Fruit fly (Drosophila melanogaster) whole organism, embryonic: ENCODE measurements around the gene CG10337.

Source experiments
- C15 ChIP-seq: fragments of 200-800 bp; sonication (Bioruptor generic); IDR thresholded peaks from 3 replicates; pipeline ENCODE4 v1.3.6; 2022; ENCODE audit warnings: missing biosample characterization, missing genetic modification characterization
- CG10147 ChIP-seq: fragments of 200-800 bp; sonication (Bioruptor generic); optimal IDR thresholded peaks from 2 replicates; lab custom pipeline; 2019; ENCODE audit warnings: missing biosample characterization, mild to moderate bottlenecking, missing genetic modification characterization, moderate library complexity
- CG1024 ChIP-seq: fragments of 200-800 bp; sonication (Bioruptor generic); IDR thresholded peaks from 2 replicates; pipeline ENCODE4 v1.3.6; 2022; ENCODE audit warnings: missing biosample characterization, missing genetic modification characterization
- CG10565 ChIP-seq: fragments of 200-800 bp; sonication (Bioruptor generic); optimal IDR thresholded peaks from 3 replicates; lab custom pipeline; 2016; ENCODE audit warnings: missing biosample characterization, mild to moderate bottlenecking, missing genetic modification characterization
- CG10654 ChIP-seq: fragments of 200-800 bp; sonication (Bioruptor generic); optimal IDR thresholded peaks from 2 replicates; lab custom pipeline; 2016; ENCODE audit warnings: missing biosample characterization, missing genetic modification characterization
- CG11093 ChIP-seq: fragments of 200-800 bp; sonication (Bioruptor generic); IDR thresholded peaks from 3 replicates; pipeline ENCODE4 v1.3.6; 2022; ENCODE audit warnings: missing biosample characterization, missing genetic modification characterization
- CG12769 ChIP-seq: fragments of 200-800 bp; sonication (Bioruptor generic); optimal IDR thresholded peaks from 2 replicates; lab custom pipeline; 2019; ENCODE audit warnings: missing biosample characterization, mild to moderate bottlenecking, missing genetic modification characterization, moderate library complexity
- CG34422 ChIP-seq: fragments of 200-800 bp; sonication (Bioruptor generic); IDR thresholded peaks from 3 replicates; pipeline ENCODE4 v1.3.6; 2022; ENCODE audit warnings: missing biosample characterization, missing genetic modification characterization
- CG4360 ChIP-seq: fragments of 200-800 bp; sonication (Bioruptor generic); IDR thresholded peaks from 2 replicates; pipeline ENCODE4 v1.3.6; 2022; ENCODE audit warnings: missing biosample characterization, missing genetic modification characterization
- CG43689 ChIP-seq: fragments of 200-800 bp; sonication (Bioruptor generic); IDR thresholded peaks from 2 replicates; pipeline ENCODE4 v1.3.6; 2022; ENCODE audit warnings: missing biosample characterization, missing genetic modification characterization
- CG6272 ChIP-seq: fragments of 200-800 bp; sonication (Bioruptor generic); IDR thresholded peaks from 2 replicates; pipeline ENCODE4 v1.3.6; 2022; ENCODE audit warnings: missing biosample characterization, missing genetic modification characterization
- CG6765 ChIP-seq: fragments of 200-800 bp; sonication (Bioruptor generic); optimal IDR thresholded peaks from 3 replicates; lab custom pipeline; 2017; ENCODE audit warnings: missing biosample characterization, mild to moderate bottlenecking, missing genetic modification characterization
- CG7372 ChIP-seq: fragments of 200-800 bp; sonication (Bioruptor generic); IDR thresholded peaks from 2 replicates; pipeline ENCODE4 v1.3.6; 2022; ENCODE audit warnings: missing biosample characterization, missing genetic modification characterization
- CG7556 ChIP-seq: fragments of 200-800 bp; sonication (Bioruptor generic); optimal IDR thresholded peaks from 2 replicates; lab custom pipeline; 2017; ENCODE audit warnings: missing biosample characterization, mild to moderate bottlenecking, missing genetic modification characterization
- CG8359 ChIP-seq: fragments of 200-800 bp; sonication (Bioruptor generic); optimal IDR thresholded peaks from 2 replicates; lab custom pipeline; 2017; ENCODE audit warnings: missing biosample characterization, mild to moderate bottlenecking, missing genetic modification characterization, borderline replicate concordance
- CG8765 ChIP-seq: fragments of 200-800 bp; sonication (Bioruptor generic); IDR thresholded peaks from 2 replicates; pipeline ENCODE4 v1.3.6; 2022; ENCODE audit warnings: missing biosample characterization, missing genetic modification characterization
- E2f2 ChIP-seq: fragments of 200-800 bp; sonication (Bioruptor generic); IDR thresholded peaks from 2 replicates; pipeline ENCODE4 v1.3.6; 2022; ENCODE audit warnings: missing biosample characterization, missing genetic modification characterization
- Lim3 ChIP-seq: fragments of 200-800 bp; sonication (Bioruptor generic); IDR thresholded peaks from 2 replicates; pipeline ENCODE4 v1.3.6; 2022; ENCODE audit warnings: missing biosample characterization, missing genetic modification characterization
- MTF-1 ChIP-seq: fragments of 200-800 bp; sonication (Bioruptor generic); optimal IDR thresholded peaks from 2 replicates; lab custom pipeline; 2018; ENCODE audit warnings: missing biosample characterization, mild to moderate bottlenecking, missing genetic modification characterization, borderline replicate concordance
- Tbp ChIP-seq: fragments of >200 bp; optimal IDR thresholded peaks from 2 replicates; lab custom pipeline; 2018; ENCODE audit warnings: missing biosample characterization, missing genetic modification characterization
- ap ChIP-seq: fragments of 200-800 bp; sonication (Bioruptor generic); IDR thresholded peaks from 2 replicates; pipeline ENCODE4 v1.3.6; 2022; ENCODE audit warnings: missing biosample characterization, missing genetic modification characterization
- bcd ChIP-seq: fragments of 200-800 bp; sonication (Bioruptor generic); optimal IDR thresholded peaks from 2 replicates; lab custom pipeline; 2017; ENCODE audit warnings: missing biosample characterization, mild to moderate bottlenecking, missing genetic modification characterization
- cato ChIP-seq: fragments of 200-800 bp; sonication (Bioruptor generic); optimal IDR thresholded peaks from 2 replicates; lab custom pipeline; 2016; ENCODE audit warnings: missing biosample characterization, missing genetic modification characterization, borderline replicate concordance
- cg ChIP-seq: fragments of 200-800 bp; sonication (Bioruptor generic); optimal IDR thresholded peaks from 3 replicates; lab custom pipeline; 2019; ENCODE audit warnings: missing biosample characterization, mild to moderate bottlenecking, missing genetic modification characterization, moderate library complexity
- dati ChIP-seq: fragments of 200-800 bp; sonication (Bioruptor generic); IDR thresholded peaks from 2 replicates; pipeline ENCODE4 v1.3.6; 2022; ENCODE audit warnings: missing biosample characterization, missing genetic modification characterization
- dm ChIP-seq: fragments of 200-800 bp; sonication (Bioruptor generic); optimal IDR thresholded peaks from 3 replicates; lab custom pipeline; 2016; ENCODE audit warnings: missing biosample characterization, missing genetic modification characterization
- emc ChIP-seq: fragments of 200-800 bp; sonication (Bioruptor generic); optimal IDR thresholded peaks from 2 replicates; lab custom pipeline; 2016; ENCODE audit warnings: missing biosample characterization, missing genetic modification characterization
- ftz-f1 ChIP-seq: fragments of 200-800 bp; sonication (Bioruptor generic); optimal IDR thresholded peaks from 2 replicates; lab custom pipeline; 2016; ENCODE audit warnings: missing biosample characterization, missing genetic modification characterization
- gcm2 ChIP-seq: fragments of 200-800 bp; sonication (Bioruptor generic); optimal IDR thresholded peaks from 2 replicates; lab custom pipeline; 2016; ENCODE audit warnings: missing biosample characterization, missing genetic modification characterization
- gsb-n ChIP-seq: fragments of 200-800 bp; sonication (Bioruptor generic); optimal IDR thresholded peaks from 3 replicates; lab custom pipeline; 2018; ENCODE audit warnings: missing biosample characterization, mild to moderate bottlenecking, missing genetic modification characterization
- gt ChIP-seq: fragments of 200-800 bp; sonication (Bioruptor generic); IDR thresholded peaks from 2 replicates; pipeline ENCODE4 v1.3.6; 2022; ENCODE audit warnings: missing biosample characterization, missing genetic modification characterization
- jing ChIP-seq: fragments of 200-800 bp; sonication (Bioruptor generic); optimal IDR thresholded peaks from 2 replicates; lab custom pipeline; 2018; ENCODE audit warnings: missing biosample characterization, mild to moderate bottlenecking, missing genetic modification characterization
- klu ChIP-seq: fragments of 200-800 bp; sonication (Bioruptor generic); IDR thresholded peaks from 2 replicates; pipeline ENCODE4 v1.3.6; 2022; ENCODE audit warnings: missing biosample characterization, missing genetic modification characterization
- mam ChIP-seq: fragments of 200-800 bp; sonication (Bioruptor generic); optimal IDR thresholded peaks from 3 replicates; lab custom pipeline; 2016; ENCODE audit warnings: missing biosample characterization, missing genetic modification characterization
- oc ChIP-seq: fragments of 200-800 bp; sonication (Bioruptor generic); optimal IDR thresholded peaks from 2 replicates; lab custom pipeline; 2018; ENCODE audit warnings: missing biosample characterization, mild to moderate bottlenecking, missing genetic modification characterization, moderate library complexity
- p53 ChIP-seq: fragments of 200-800 bp; sonication (Bioruptor generic); optimal IDR thresholded peaks from 2 replicates; lab custom pipeline; 2016; ENCODE audit warnings: missing biosample characterization, missing genetic modification characterization
- peb ChIP-seq: fragments of 200-800 bp; sonication (Bioruptor generic); IDR thresholded peaks from 2 replicates; pipeline ENCODE4 v1.3.6; 2022; ENCODE audit warnings: missing biosample characterization, missing genetic modification characterization
- pnt ChIP-seq: fragments of 200-800 bp; sonication (Bioruptor generic); optimal IDR thresholded peaks from 3 replicates; lab custom pipeline; 2016; ENCODE audit warnings: missing biosample characterization, missing genetic modification characterization
- psq ChIP-seq: fragments of 200-800 bp; sonication (Bioruptor generic); optimal IDR thresholded peaks from 2 replicates; lab custom pipeline; 2017; ENCODE audit warnings: missing biosample characterization, missing genetic modification characterization
- pzg ChIP-seq: fragments of 200-800 bp; sonication (Bioruptor generic); optimal IDR thresholded peaks from 3 replicates; lab custom pipeline; 2018; ENCODE audit warnings: missing biosample characterization, mild to moderate bottlenecking, missing genetic modification characterization, moderate library complexity
- sens-2 ChIP-seq: fragments of 200-800 bp; sonication (Bioruptor generic); IDR thresholded peaks from 2 replicates; pipeline ENCODE4 v1.3.6; 2022; ENCODE audit warnings: missing biosample characterization, missing genetic modification characterization
- seq ChIP-seq: fragments of 200-800 bp; sonication (Bioruptor generic); IDR thresholded peaks from 2 replicates; pipeline ENCODE4 v1.3.6; 2022; ENCODE audit warnings: missing biosample characterization, missing genetic modification characterization
- shn ChIP-seq: fragments of 200-800 bp; sonication (Bioruptor generic); optimal IDR thresholded peaks from 3 replicates; lab custom pipeline; 2016; ENCODE audit warnings: missing biosample characterization, missing genetic modification characterization
- sna ChIP-seq: fragments of 200-800 bp; sonication (Bioruptor generic); IDR thresholded peaks from 2 replicates; pipeline ENCODE4 v1.3.6; 2022; ENCODE audit warnings: missing biosample characterization, missing genetic modification characterization; ENCODE audit not compliant: partially characterized antibody
- sob ChIP-seq: fragments of 200-800 bp; sonication (Bioruptor generic); IDR thresholded peaks from 2 replicates; pipeline ENCODE4 v1.3.6; 2022; ENCODE audit warnings: missing biosample characterization, missing genetic modification characterization
- ssp ChIP-seq: fragments of 200-800 bp; sonication (Bioruptor generic); IDR thresholded peaks from 2 replicates; pipeline ENCODE4 v1.3.6; 2022; ENCODE audit warnings: missing biosample characterization, missing genetic modification characterization
- stc ChIP-seq: fragments of 200-800 bp; sonication (Bioruptor generic); IDR thresholded peaks from 2 replicates; pipeline ENCODE4 v1.3.6; 2022; ENCODE audit warnings: missing biosample characterization, missing genetic modification characterization
- tll ChIP-seq, 2 experiments: fragments of 200-800 bp in 1 of 2; fragments of >200 bp in 1 of 2; sonication (Bioruptor generic) in 1 of 2; optimal IDR thresholded peaks; 2 replicates each; lab custom pipeline; 2017 to 2019; ENCODE audit warnings: missing biosample characterization in 2 of 2, missing genetic modification characterization in 2 of 2, mild to moderate bottlenecking in 1 of 2, moderate library complexity in 1 of 2
- vfl ChIP-seq: fragments of 200-800 bp; sonication (Bioruptor generic); optimal IDR thresholded peaks from 2 replicates; lab custom pipeline; 2016; ENCODE audit warnings: missing biosample characterization, missing genetic modification characterization
- vnd ChIP-seq: fragments of 200-800 bp; sonication (Bioruptor generic); IDR thresholded peaks from 3 replicates; pipeline ENCODE4 v1.3.6; 2022; ENCODE audit warnings: missing biosample characterization, missing genetic modification characterization; ENCODE audit not compliant: partially characterized antibody
- yki ChIP-seq: fragments of >200 bp; optimal IDR thresholded peaks from 3 replicates; lab custom pipeline; 2018

Gene CG10337

dm6 chr2L:19572496-19573317, 25.9 kb upstream of the CG10337 start (continued):
- peak; percentile 46 for TF ChIP-seq yki (lab: Kevin White, UChicago)
- peak; percentile 78 for TF ChIP-seq CG12769 (tag; lab: Kevin White, UChicago)
- no peak for TF ChIP-seq cg (GFP tag; lab: Kevin White, UChicago)
- TF ChIP-seq pnt (GFP tag; lab: Kevin White, UChicago), result peak; percentile 22
- TF ChIP-seq p53 (GFP tag; lab: Kevin White, UChicago), result no peak
- TF ChIP-seq sob (GFP tag; lab: Robert Waterston, UW), result peak; percentile 28; the same call in 1 of the 2 replicates
- TF ChIP-seq shn (GFP tag; lab: Kevin White, UChicago), result peak; percentile 26
- no peak for TF ChIP-seq ap (GFP tag; lab: Robert Waterston, UW)
- TF ChIP-seq bcd (GFP tag; lab: Kevin White, UChicago), result peak; percentile 63
- TF ChIP-seq ssp (GFP tag; lab: Robert Waterston, UW), result no peak
- TF ChIP-seq CG4360 (GFP tag; lab: Robert Waterston, UW), result peak; percentile 94
- peak; percentile 50 for TF ChIP-seq vfl (GFP tag; lab: Kevin White, UChicago)
- no peak for TF ChIP-seq pzg (GFP tag; lab: Kevin White, UChicago)
- TF ChIP-seq gt (GFP tag; lab: Robert Waterston, UW), result no peak
- peak; percentile 76 for TF ChIP-seq CG7556
- TF ChIP-seq E2f2 (GFP tag; lab: Robert Waterston, UW), result no peak
- TF ChIP-seq oc (tag; lab: Kevin White, UChicago), result no peak
- no peak for TF ChIP-seq klu (GFP tag; lab: Robert Waterston, UW)
- no peak for TF ChIP-seq CG8359 (GFP tag; lab: Kevin White, UChicago)
- no peak for TF ChIP-seq sens-2
- no peak for TF ChIP-seq seq
- TF ChIP-seq CG11093 (GFP tag; lab: Robert Waterston, UW), result no peak
- no peak for TF ChIP-seq Tbp (GFP tag; lab: Kevin White, UChicago)
- TF ChIP-seq peb (GFP tag; lab: Robert Waterston, UW), result no peak
- TF ChIP-seq CG10565 (GFP tag; lab: Kevin White, UChicago), result no peak
- no peak for TF ChIP-seq stc (GFP tag; lab: Robert Waterston, UW)
- peak; percentile 60 for TF ChIP-seq gsb-n (tag; lab: Kevin White, UChicago)
- TF ChIP-seq vnd (GFP tag; lab: Robert Waterston, UW), result no peak
- no peak for TF ChIP-seq Lim3 (GFP tag; lab: Robert Waterston, UW)
- TF ChIP-seq C15, result no peak
- peak; percentile 33 for TF ChIP-seq jing (GFP tag; lab: Kevin White, UChicago)
- TF ChIP-seq mam, result peak; percentile 73
- peak; percentile 57 for TF ChIP-seq CG10147
- TF ChIP-seq psq (GFP tag; lab: Kevin White, UChicago), result no peak
- peak; percentile 69; the same call in 2 of the 3 replicates for TF ChIP-seq CG34422 (GFP tag; lab: Robert Waterston, UW)
- TF ChIP-seq dati (GFP tag; lab: Robert Waterston, UW), result no peak
- TF ChIP-seq ftz-f1 (GFP tag; lab: Kevin White, UChicago), result peak; percentile 9
- TF ChIP-seq cato, result no peak
- TF ChIP-seq CG43689 (GFP tag; lab: Robert Waterston, UW), result no peak
- TF ChIP-seq CG6272 (GFP tag; lab: Robert Waterston, UW), result no peak
- TF ChIP-seq dm, result no peak
- TF ChIP-seq tll (GFP tag; optimal IDR thresholded peaks at IDR 0.05; lab: Kevin White, UChicago), result no peak
- TF ChIP-seq CG6765, result peak; percentile 45
- no peak for TF ChIP-seq emc (GFP tag; lab: Kevin White, UChicago)
- peak; percentile 37; the same call in 1 of the 2 replicates for TF ChIP-seq CG8765 (GFP tag; lab: Robert Waterston, UW)
- no peak for TF ChIP-seq sna (GFP tag; lab: Robert Waterston, UW)
- 0 out of 2 replicates have a peak, but pooled peaks have one; percentile 6 for TF ChIP-seq CG7372 (GFP tag; lab: Robert Waterston, UW)
- no peak for TF ChIP-seq gcm2 (GFP tag; lab: Kevin White, UChicago)
- peak; percentile 1 for TF ChIP-seq CG10654 (GFP tag; lab: Kevin White, UChicago)
- TF ChIP-seq MTF-1 (GFP tag; lab: Kevin White, UChicago), result no peak
- no peak for TF ChIP-seq CG1024 (GFP tag; lab: Robert Waterston, UW)
